Worm (Caenorhabditis elegans) whole organism, late embryonic: ENCODE data around the gene tmem-132.

Experiments
- K02D7.2 ChIP-seq: sonication (generic microtip); optimal IDR thresholded peaks from 2 replicates; lab custom pipeline; 2017; ENCODE audit warnings: mild to moderate bottlenecking, missing genetic modification characterization, missing compliant biosample characterization
- ceh-14 ChIP-seq: sonication (generic microtip); optimal IDR thresholded peaks from 2 replicates; lab custom pipeline; 2016; ENCODE audit warnings: missing genotype, missing genetic modification characterization, missing compliant biosample characterization
- fkh-10 ChIP-seq: fragments of 150-350 bp; optimal IDR thresholded peaks from 2 replicates; lab custom pipeline; 2014; ENCODE audit warnings: missing biosample characterization, missing genetic modification reagents, missing genetic modification characterization
- npax-4 ChIP-seq: sonication (generic microtip); optimal IDR thresholded peaks from 2 replicates; lab custom pipeline; 2016; ENCODE audit warnings: missing genetic modification characterization, missing compliant biosample characterization
- pha-4 ChIP-seq: fragments of 150-350 bp; optimal IDR thresholded peaks from 2 replicates; lab custom pipeline; 2018; ENCODE audit warnings: missing biosample characterization, missing genetic modification reagents, missing genetic modification characterization

DNA sequence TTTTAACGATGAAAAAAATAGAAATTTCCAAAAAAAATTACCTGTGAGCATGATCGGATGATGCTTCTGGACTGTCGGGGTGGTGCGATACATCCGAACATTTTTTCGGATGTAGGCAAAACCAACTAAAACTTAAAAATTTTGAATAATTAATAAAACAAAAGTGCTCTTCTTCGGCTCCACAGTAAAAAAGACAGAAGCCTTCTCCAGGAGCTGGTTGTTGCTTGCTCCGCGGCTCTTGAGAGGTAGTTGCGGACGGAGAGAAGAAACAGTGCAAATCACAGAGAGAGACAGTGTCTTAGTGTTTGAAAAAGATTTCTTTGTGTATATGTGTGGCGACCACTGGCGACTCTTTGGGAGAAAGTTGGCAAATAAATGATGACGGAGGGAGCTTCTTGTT is 39.8 kb upstream of the tmem-132 start, which contains the start of gene gldi-9:
- TF ChIP-seq ceh-14 (tag; lab: Kevin White, UChicago), result no peak
- TF ChIP-seq pha-4, result no peak
- no peak for TF ChIP-seq fkh-10 (GFP tag; lab: Kevin White, UChicago)
- TF ChIP-seq K02D7.2, result no peak
- TF ChIP-seq npax-4 (tag; lab: Kevin White, UChicago), result no peak
